Fruit fly (Drosophila melanogaster) whole organism: Measurements from ENCODE around the gene CG10621.

Experiments used
- CG8478 ChIP-seq: fragments of >200 bp; optimal IDR thresholded peaks from 2 replicates; lab custom pipeline; 2018; ENCODE audit warnings: inconsistent platforms
- usp ChIP-seq: fragments of >200 bp; optimal IDR thresholded peaks from 2 replicates; lab custom pipeline; 2017; ENCODE audit warnings: missing biosample characterization, missing genetic modification characterization, mixed read lengths

- TF ChIP-seq usp: no peak
- no peak for TF ChIP-seq CG8478 (lab: Kevin White, UChicago)
Measured at dm6 chr2L:18987078-18987895, 33.1 kb upstream of the CG10621 start, which contains the start of the genes Swip-1 and EMC5.
